Fruit fly (Drosophila melanogaster) whole organism, embryonic: ENCODE measurements around the gene Traf4.

Experiments used
- Abd-B ChIP-seq: fragments of 200-800 bp; sonication (Bioruptor generic); optimal IDR thresholded peaks from 2 replicates; lab custom pipeline; 2018; ENCODE audit warnings: missing biosample characterization, mild to moderate bottlenecking, missing genetic modification characterization, moderate library complexity
- B-H2 ChIP-seq: fragments of 200-800 bp; sonication (Bioruptor generic); optimal IDR thresholded peaks from 2 replicates; lab custom pipeline; 2018; ENCODE audit warnings: missing biosample characterization, mild to moderate bottlenecking, missing genetic modification characterization
- CG12071 ChIP-seq: fragments of 200-800 bp; sonication (Bioruptor generic); optimal IDR thresholded peaks from 3 replicates; lab custom pipeline; 2018; ENCODE audit warnings: missing biosample characterization, mild to moderate bottlenecking, missing genetic modification characterization
- CG12391 ChIP-seq: fragments of 200-800 bp; sonication (Bioruptor generic); optimal IDR thresholded peaks from 3 replicates; lab custom pipeline; 2018; ENCODE audit warnings: missing biosample characterization, mild to moderate bottlenecking, missing genetic modification characterization, moderate library complexity
- CG12769 ChIP-seq: fragments of 200-800 bp; sonication (Bioruptor generic); optimal IDR thresholded peaks from 2 replicates; lab custom pipeline; 2019; ENCODE audit warnings: missing biosample characterization, mild to moderate bottlenecking, missing genetic modification characterization, moderate library complexity
- CG17385 ChIP-seq: fragments of 200-800 bp; sonication (Bioruptor generic); optimal IDR thresholded peaks from 3 replicates; lab custom pipeline; 2018; ENCODE audit warnings: missing biosample characterization, mild to moderate bottlenecking, missing genetic modification characterization
- CG18764 ChIP-seq: fragments of 200-800 bp; sonication (Bioruptor generic); optimal IDR thresholded peaks from 3 replicates; lab custom pipeline; 2016; ENCODE audit warnings: missing biosample characterization, missing genetic modification characterization
- CG3163 ChIP-seq: fragments of 200-800 bp; sonication (Bioruptor generic); optimal IDR thresholded peaks from 3 replicates; lab custom pipeline; 2016; ENCODE audit warnings: missing biosample characterization, missing genetic modification characterization
- CG32532 ChIP-seq: fragments of 200-800 bp; sonication (Bioruptor generic); IDR thresholded peaks from 2 replicates; pipeline ENCODE4 v1.3.6; 2022; ENCODE audit warnings: missing biosample characterization, missing genetic modification characterization
- CG34224 ChIP-seq: fragments of 200-800 bp; sonication (Bioruptor generic); IDR thresholded peaks from 3 replicates; pipeline ENCODE4 v1.3.6; 2022; ENCODE audit warnings: missing biosample characterization, missing genetic modification characterization; ENCODE audit not compliant: partially characterized antibody
- CG7372 ChIP-seq: fragments of 200-800 bp; sonication (Bioruptor generic); IDR thresholded peaks from 2 replicates; pipeline ENCODE4 v1.3.6; 2022; ENCODE audit warnings: missing biosample characterization, missing genetic modification characterization
- D19A ChIP-seq: fragments of 200-800 bp; optimal IDR thresholded peaks from 3 replicates; lab custom pipeline; 2019; ENCODE audit warnings: missing biosample characterization, mild to moderate bottlenecking, missing genetic modification characterization, moderate library complexity
- Dad ChIP-seq: fragments of 200-800 bp; sonication (Bioruptor generic); optimal IDR thresholded peaks from 3 replicates; lab custom pipeline; 2016; ENCODE audit warnings: missing biosample characterization, missing genetic modification characterization
- Deaf1 ChIP-seq: fragments of 200-800 bp; optimal IDR thresholded peaks from 3 replicates; lab custom pipeline; 2019; ENCODE audit warnings: missing biosample characterization, mild to moderate bottlenecking, missing genetic modification characterization, moderate library complexity
- Drgx ChIP-seq: fragments of 200-800 bp; sonication (Bioruptor generic); IDR thresholded peaks from 2 replicates; pipeline ENCODE4 v1.3.6; 2022; ENCODE audit warnings: missing biosample characterization, missing genetic modification characterization
- Fer1 ChIP-seq: fragments of 200-800 bp; sonication (Bioruptor generic); optimal IDR thresholded peaks from 2 replicates; lab custom pipeline; 2017; ENCODE audit warnings: missing biosample characterization, mild to moderate bottlenecking, missing genetic modification characterization
- HLH4C ChIP-seq: fragments of 200-800 bp; sonication (Bioruptor generic); IDR thresholded peaks from 3 replicates; pipeline ENCODE4 v1.3.6; 2022; ENCODE audit warnings: missing biosample characterization, missing genetic modification characterization; ENCODE audit not compliant: partially characterized antibody
- Hr51 ChIP-seq, 2 experiments: fragments of 200-800 bp; sonication (Bioruptor generic); optimal IDR thresholded peaks; 2 replicates in 1 of 2; 3 replicates in 1 of 2; lab custom pipeline; 2016 to 2018; ENCODE audit warnings: missing biosample characterization in 2 of 2, missing genetic modification characterization in 2 of 2, mild to moderate bottlenecking in 1 of 2, moderate library complexity in 1 of 2
- Med ChIP-seq: fragments of 200-800 bp; sonication (Bioruptor generic); peaks from one replicate; lab custom pipeline; 2016; ENCODE audit warnings: missing biosample characterization, missing genetic modification characterization, mild to moderate bottlenecking, inconsistent platforms, moderate library complexity
- Mrtf ChIP-seq: fragments of 200-800 bp; sonication (Bioruptor generic); IDR thresholded peaks from 3 replicates; pipeline ENCODE4 v1.3.6; 2022; ENCODE audit warnings: missing biosample characterization, missing genetic modification characterization
- Neu2 ChIP-seq: fragments of 200-800 bp; sonication (Bioruptor generic); optimal IDR thresholded peaks from 3 replicates; lab custom pipeline; 2016; ENCODE audit warnings: missing biosample characterization, missing genetic modification characterization, borderline replicate concordance
- Nf-YB ChIP-seq: fragments of 200-800 bp; sonication (Bioruptor generic); optimal IDR thresholded peaks from 3 replicates; lab custom pipeline; 2019; ENCODE audit warnings: missing biosample characterization, mild to moderate bottlenecking, missing genetic modification characterization, moderate library complexity
- Stat92E ChIP-seq, 3 experiments: fragments of >200 bp in 2 of 3; fragments of 200-800 bp in 1 of 3; sonication (Bioruptor generic) in 1 of 3; optimal IDR thresholded peaks; 2 replicates each; lab custom pipeline; 2017 to 2019; ENCODE audit warnings: missing biosample characterization in 3 of 3, missing genetic modification characterization in 3 of 3, mild to moderate bottlenecking in 1 of 3, moderate library complexity in 1 of 3
- abd-A ChIP-seq: fragments of 200-800 bp; sonication (Bioruptor generic); optimal IDR thresholded peaks from 3 replicates; lab custom pipeline; 2019; ENCODE audit warnings: missing biosample characterization, mild to moderate bottlenecking, missing genetic modification characterization, moderate library complexity
- cad ChIP-seq: fragments of >200 bp; optimal IDR thresholded peaks from 2 replicates; lab custom pipeline; 2017; ENCODE audit warnings: missing biosample characterization, missing genetic modification characterization
- cg ChIP-seq: fragments of 200-800 bp; sonication (Bioruptor generic); optimal IDR thresholded peaks from 3 replicates; lab custom pipeline; 2019; ENCODE audit warnings: missing biosample characterization, mild to moderate bottlenecking, missing genetic modification characterization, moderate library complexity
- chinmo ChIP-seq: fragments of 200-800 bp; sonication (Bioruptor generic); IDR thresholded peaks from 4 replicates; pipeline ENCODE4 v1.3.6; 2022; ENCODE audit warnings: missing biosample characterization, missing genetic modification characterization; ENCODE audit not compliant: partially characterized antibody
- chn ChIP-seq: fragments of 200-800 bp; sonication (Bioruptor generic); optimal IDR thresholded peaks from 2 replicates; lab custom pipeline; 2016; ENCODE audit warnings: missing biosample characterization, missing genetic modification characterization
- crol ChIP-seq: fragments of 200-800 bp; sonication (Bioruptor generic); IDR thresholded peaks from 2 replicates; pipeline ENCODE4 v1.3.6; 2022; ENCODE audit warnings: missing biosample characterization, missing genetic modification characterization
- dysf ChIP-seq: fragments of 200-800 bp; sonication (Bioruptor generic); IDR thresholded peaks from 3 replicates; pipeline ENCODE4 v1.3.6; 2022; ENCODE audit warnings: missing biosample characterization, missing genetic modification characterization
- gcm ChIP-seq: fragments of 200-800 bp; sonication (Bioruptor generic); optimal IDR thresholded peaks from 2 replicates; lab custom pipeline; 2019; ENCODE audit warnings: missing biosample characterization, mild to moderate bottlenecking, missing genetic modification characterization, moderate library complexity
- gsb-n ChIP-seq: fragments of 200-800 bp; sonication (Bioruptor generic); optimal IDR thresholded peaks from 3 replicates; lab custom pipeline; 2018; ENCODE audit warnings: missing biosample characterization, mild to moderate bottlenecking, missing genetic modification characterization
- mirr ChIP-seq: fragments of 200-800 bp; sonication (Bioruptor generic); optimal IDR thresholded peaks from 3 replicates; lab custom pipeline; 2018; ENCODE audit warnings: missing biosample characterization, mild to moderate bottlenecking, missing genetic modification characterization
- oc ChIP-seq: fragments of 200-800 bp; sonication (Bioruptor generic); optimal IDR thresholded peaks from 2 replicates; lab custom pipeline; 2018; ENCODE audit warnings: missing biosample characterization, mild to moderate bottlenecking, missing genetic modification characterization, moderate library complexity
- onecut ChIP-seq: fragments of 200-800 bp; sonication (Bioruptor generic); IDR thresholded peaks from 2 replicates; pipeline ENCODE4 v1.3.6; 2022; ENCODE audit warnings: missing biosample characterization, missing genetic modification characterization
- pan ChIP-seq, 4 experiments: fragments of >200 bp in 3 of 4; fragments of 200-800 bp in 1 of 4; sonication (Bioruptor generic) in 1 of 4; optimal IDR thresholded peaks in 3 of 4; IDR thresholded peaks in 1 of 4; 2 replicates each; pipeline versions ENCODE4 v1.3.6 to Lab custom; 2017 to 2022; ENCODE audit warnings: missing biosample characterization in 2 of 4, missing genetic modification characterization in 2 of 4, mixed read lengths in 1 of 4
- sd ChIP-seq: fragments of 200-800 bp; sonication (Bioruptor generic); optimal IDR thresholded peaks from 3 replicates; lab custom pipeline; 2018; ENCODE audit warnings: missing biosample characterization, mild to moderate bottlenecking, missing genetic modification characterization, moderate library complexity
- seq ChIP-seq: fragments of 200-800 bp; sonication (Bioruptor generic); IDR thresholded peaks from 2 replicates; pipeline ENCODE4 v1.3.6; 2022; ENCODE audit warnings: missing biosample characterization, missing genetic modification characterization
- stwl ChIP-seq: fragments of 200-800 bp; sonication (Bioruptor generic); optimal IDR thresholded peaks from 3 replicates; lab custom pipeline; 2018; ENCODE audit warnings: missing biosample characterization, mild to moderate bottlenecking, missing genetic modification characterization, moderate library complexity
- ttk ChIP-seq: fragments of 200-800 bp; sonication (Bioruptor generic); IDR thresholded peaks from 2 replicates; pipeline ENCODE4 v2.1.2; 2022; ENCODE audit warnings: missing biosample characterization, missing genetic modification characterization
- tup ChIP-seq: fragments of 200-800 bp; sonication (Bioruptor generic); optimal IDR thresholded peaks from 2 replicates; lab custom pipeline; 2016; ENCODE audit warnings: missing biosample characterization, mild to moderate bottlenecking, missing genetic modification characterization, moderate library complexity
- twi ChIP-seq: fragments of 200-800 bp; optimal IDR thresholded peaks from 2 replicates; lab custom pipeline; 2019; ENCODE audit warnings: missing biosample characterization, mild to moderate bottlenecking, missing genetic modification characterization, moderate library complexity
- vnd ChIP-seq: fragments of 200-800 bp; sonication (Bioruptor generic); IDR thresholded peaks from 3 replicates; pipeline ENCODE4 v1.3.6; 2022; ENCODE audit warnings: missing biosample characterization, missing genetic modification characterization; ENCODE audit not compliant: partially characterized antibody
- wdn ChIP-seq: fragments of 200-800 bp; sonication (Bioruptor generic); IDR thresholded peaks from 2 replicates; pipeline ENCODE4 v1.3.6; 2022; ENCODE audit warnings: missing biosample characterization, missing genetic modification characterization
- z ChIP-seq: fragments of 200-800 bp; sonication (Bioruptor generic); IDR thresholded peaks from 3 replicates; pipeline ENCODE4 v1.3.6; 2022; ENCODE audit warnings: missing biosample characterization, missing genetic modification characterization
- zen2 ChIP-seq: fragments of 200-800 bp; sonication (Bioruptor generic); IDR thresholded peaks from 3 replicates; pipeline ENCODE4 v1.3.6; 2022; ENCODE audit warnings: missing biosample characterization, missing genetic modification characterization; ENCODE audit not compliant: partially characterized antibody

The Traf4 gene

dm6 chr2L:4346619-4347310, 15.0 kb upstream of the Traf4 start (continued):
- TF ChIP-seq CG17385 (GFP tag; lab: Kevin White, UChicago) (peak; percentile 95), Abd-B (GFP tag; lab: Kevin White, UChicago) (peak; percentile 18), tup (GFP tag; lab: Kevin White, UChicago) (peak; percentile 34), twi (peak; percentile 40), onecut (GFP tag; lab: Robert Waterston, UW) (peak; percentile 88), Mrtf (no peak), Fer1 (GFP tag; lab: Kevin White, UChicago) (peak; percentile 17), CG12391 (no peak), D19A (tag; lab: Kevin White, UChicago) (peak; percentile 18), ttk (GFP tag; lab: Robert Waterston, UW) (0 out of 2 replicates have a peak, but pooled peaks have one; percentile 38), CG12071 (peak; percentile 7), Nf-YB (peak; percentile 30), abd-A (tag; lab: Kevin White, UChicago) (peak; percentile 100), cad (peak; percentile 86), oc (tag; lab: Kevin White, UChicago) (peak; percentile 65), cg (GFP tag; lab: Kevin White, UChicago) (peak; percentile 59), z (GFP tag; lab: Robert Waterston, UW) (peak; percentile 86; the same call in 2 of the 3 replicates), gsb-n (peak; percentile 92), Hr51 (GFP tag; optimal IDR thresholded peaks at IDR 0.05; lab: Kevin White, UChicago) (peak in 1 of 2 experiments; percentile 42), CG12769 (peak; percentile 88), seq (peak; percentile 72; the same call in 1 of the 2 replicates), CG32532 (GFP tag; lab: Robert Waterston, UW) (peak; percentile 36; the same call in 1 of the 2 replicates), wdn (GFP tag; lab: Robert Waterston, UW) (no peak), CG3163 (GFP tag; lab: Kevin White, UChicago) (no peak), CG34224 (peak; percentile 57; the same call in 1 of the 3 replicates), B-H2 (GFP tag; lab: Kevin White, UChicago) (peak; percentile 40), crol (peak; percentile 85), CG18764 (GFP tag; lab: Kevin White, UChicago) (no peak), zen2 (GFP tag; lab: Robert Waterston, UW) (peak; percentile 13; the same call in 1 of the 3 replicates), pan (optimal IDR thresholded peaks at IDR 0.05; lab: Kevin White, UChicago) (peak in 1 of 2 experiments; percentile 80), pan (GFP tag; optimal IDR thresholded peaks at IDR 0.05 in 1 of 2, IDR thresholded peaks at IDR 0.05 in 1 of 2) (peak in 1 of 2 experiments; percentile 86), sd (tag; lab: Kevin White, UChicago) (peak; percentile 90), CG7372 (GFP tag; lab: Robert Waterston, UW) (no peak), gcm (GFP tag; lab: Kevin White, UChicago) (peak; percentile 28), stwl (tag; lab: Kevin White, UChicago) (peak; percentile 6), chinmo (GFP tag; lab: Robert Waterston, UW) (0 out of 4 replicates have a peak, but pooled peaks have one; percentile 59), HLH4C (0 out of 3 replicates have a peak, but pooled peaks have one; percentile 22), Drgx (peak; percentile 83), Med (peak; percentile 76), Neu2 (GFP tag; lab: Kevin White, UChicago) (peak; percentile 51), dysf (GFP tag; lab: Robert Waterston, UW) (no peak), chn (GFP tag; lab: Kevin White, UChicago) (peak; percentile 33), vnd (GFP tag; lab: Robert Waterston, UW) (0 out of 3 replicates have a peak, but pooled peaks have one; percentile 30), Stat92E (GFP tag; optimal IDR thresholded peaks at IDR 0.05; lab: Kevin White, UChicago) (peak in 1 of 3 experiments; percentile 77), Deaf1 (peak; percentile 58), Dad (GFP tag; lab: Kevin White, UChicago) (no peak), mirr (GFP tag; lab: Kevin White, UChicago) (peak; percentile 17)
